Fruit fly (Drosophila melanogaster): ENCODE measurements around the gene p38c.

p38c gene

DNA sequence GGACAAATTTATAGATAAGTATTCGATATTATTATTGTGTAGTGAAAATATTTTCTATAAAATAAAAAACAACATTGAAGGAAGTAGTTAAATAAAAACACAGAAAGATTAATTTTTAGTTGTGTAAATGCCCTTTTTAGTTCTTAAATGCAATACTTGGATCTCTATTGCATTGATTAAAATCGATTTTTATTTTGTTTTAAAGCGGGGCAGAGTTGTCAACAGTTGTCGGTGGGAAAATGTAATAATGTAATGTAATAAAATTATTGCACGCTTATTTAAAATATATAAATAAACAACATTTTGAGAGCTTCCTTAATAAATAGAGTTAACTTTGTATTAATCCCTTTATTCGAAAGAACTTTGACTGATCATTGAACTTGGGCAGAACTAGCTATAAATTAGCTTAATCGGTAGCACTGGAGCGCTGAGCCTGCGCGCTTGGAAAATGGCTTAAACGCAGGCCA is 13.6 kb upstream of the p38c start, which contains the start of gene Apc2 (continued):
- TF ChIP-seq YL-1 (GFP tag; optimal IDR thresholded peaks at IDR 0.05) (peak; percentile 47), CG14441 (GFP tag; IDR thresholded peaks at IDR 0.05) (peak; percentile 64; the same call in 1 of the 2 replicates), CG5180 (GFP tag; optimal IDR thresholded peaks at IDR 0.05) (no peak), CG11093 (GFP tag; IDR thresholded peaks at IDR 0.05) (peak; percentile 37; the same call in 1 of the 3 replicates), CG3995 (GFP tag; optimal IDR thresholded peaks at IDR 0.05) (peak; percentile 60), sisA (GFP tag; IDR thresholded peaks at IDR 0.05) (peak; percentile 66), Max (GFP tag; optimal IDR thresholded peaks at IDR 0.05) (peak; percentile 35), CG2120 (GFP tag; optimal IDR thresholded peaks at IDR 0.05) (peak; percentile 66), caup (GFP tag; optimal IDR thresholded peaks at IDR 0.05; ENCODE audit: severe bottlenecking) (peak; percentile 43), Med (GFP tag) (peak; percentile 77), run (tag; optimal IDR thresholded peaks at IDR 0.05) (no peak), dan (GFP tag; IDR thresholded peaks at IDR 0.05) (no peak), zf30C (GFP tag; optimal IDR thresholded peaks at IDR 0.05) (no peak), Oaz (GFP tag; IDR thresholded peaks at IDR 0.05) (no peak), chm (GFP tag; IDR thresholded peaks at IDR 0.05) (peak; percentile 21; the same call in 1 of the 2 replicates), CG6854 (GFP tag; optimal IDR thresholded peaks at IDR 0.05) (no peak), Jarid2 (GFP tag; optimal IDR thresholded peaks at IDR 0.05) (no peak), nom (GFP tag; optimal IDR thresholded peaks at IDR 0.05) (peak; percentile 17), oc (tag; optimal IDR thresholded peaks at IDR 0.05) (no peak), CG7839 (tag; optimal IDR thresholded peaks at IDR 0.05) (peak; percentile 74), CG6683 (GFP tag; optimal IDR thresholded peaks at IDR 0.05) (no peak), CG2202 (tag; optimal IDR thresholded peaks at IDR 0.05) (no peak), CG30020 (tag; optimal IDR thresholded peaks at IDR 0.05) (peak; percentile 55), ab (GFP tag; optimal IDR thresholded peaks at IDR 0.05) (no peak), B-H2 (GFP tag; optimal IDR thresholded peaks at IDR 0.05) (peak; percentile 4), fd64A (GFP tag; optimal IDR thresholded peaks at IDR 0.05) (no peak), tgo (GFP tag; IDR thresholded peaks at IDR 0.05) (peak; percentile 56; the same call in 1 of the 3 replicates), Lhr (GFP tag; optimal IDR thresholded peaks at IDR 0.05) (peak; percentile 43), CG2199 (GFP tag; IDR thresholded peaks at IDR 0.05) (no peak), ERR (GFP tag; optimal IDR thresholded peaks at IDR 0.05) (no peak), Sin3A (optimal IDR thresholded peaks at IDR 0.05) (no peak), eve (GFP tag; optimal IDR thresholded peaks at IDR 0.05) (no peak), crp (GFP tag; optimal IDR thresholded peaks at IDR 0.05) (peak; percentile 12 to 84), Drgx (GFP tag; IDR thresholded peaks at IDR 0.05) (peak; percentile 52; the same call in 1 of the 2 replicates), ems (GFP tag; optimal IDR thresholded peaks at IDR 0.05) (peak; percentile 19), Gsc (GFP tag; IDR thresholded peaks at IDR 0.05) (no peak), bowl (GFP tag; IDR thresholded peaks at IDR 0.05) (no peak), CG17912 (GFP tag; optimal IDR thresholded peaks at IDR 0.05) (no peak), CG15514 (GFP tag; optimal IDR thresholded peaks at IDR 0.05) (peak; percentile 69), grau (tag; optimal IDR thresholded peaks at IDR 0.05) (peak; percentile 71), p53 (GFP tag; optimal IDR thresholded peaks at IDR 0.05) (no peak), CG9609 (GFP tag; optimal IDR thresholded peaks at IDR 0.05) (no peak), mam (GFP tag; optimal IDR thresholded peaks at IDR 0.05) (peak; percentile 41), amos (GFP tag; IDR thresholded peaks at IDR 0.05; ENCODE audit: partially characterized antibody) (peak; percentile 52), CG14014 (GFP tag; IDR thresholded peaks at IDR 0.05) (peak; percentile 61), z (GFP tag; IDR thresholded peaks at IDR 0.05) (no peak), slbo (GFP tag; IDR thresholded peaks at IDR 0.05) (peak; percentile 82), CG18599 (GFP tag; optimal IDR thresholded peaks at IDR 0.05) (peak; percentile 24), CG10147 (GFP tag; optimal IDR thresholded peaks at IDR 0.05) (peak; percentile 46), CG10321 (GFP tag; IDR thresholded peaks at IDR 0.05) (0 out of 2 replicates have a peak, but pooled peaks have one; percentile 21), NK7.1 (GFP tag; optimal IDR thresholded peaks at IDR 0.05) (no peak)

All from whole organism, embryonic.